Fruit fly (Drosophila melanogaster) whole organism, embryonic: ENCODE data around the gene CG9044.

ENCODE experiments used
- Abd-B ChIP-seq: fragments of 200-800 bp; sonication (Bioruptor generic); optimal IDR thresholded peaks from 2 replicates; lab custom pipeline; 2018; ENCODE audit warnings: missing biosample characterization, mild to moderate bottlenecking, missing genetic modification characterization, moderate library complexity
- B-H1 ChIP-seq: fragments of 200-800 bp; sonication (Bioruptor generic); IDR thresholded peaks from 3 replicates; pipeline ENCODE4 v1.3.6; 2022; ENCODE audit warnings: missing biosample characterization, missing genetic modification characterization
- B-H2 ChIP-seq: fragments of 200-800 bp; sonication (Bioruptor generic); optimal IDR thresholded peaks from 2 replicates; lab custom pipeline; 2018; ENCODE audit warnings: missing biosample characterization, mild to moderate bottlenecking, missing genetic modification characterization
- CG11085 ChIP-seq: fragments of 200-800 bp; sonication (Bioruptor generic); IDR thresholded peaks from 2 replicates; pipeline ENCODE4 v1.3.6; 2022; ENCODE audit warnings: missing biosample characterization, missing genetic modification characterization
- CG11456 ChIP-seq: fragments of 200-800 bp; sonication (Bioruptor generic); IDR thresholded peaks from 3 replicates; pipeline ENCODE4 v1.3.6; 2022; ENCODE audit warnings: missing biosample characterization, missing genetic modification characterization
- CG12744 ChIP-seq: fragments of 200-800 bp; sonication (Bioruptor generic); optimal IDR thresholded peaks from 2 replicates; lab custom pipeline; 2016; ENCODE audit warnings: missing biosample characterization, missing genetic modification characterization
- CG16813 ChIP-seq: fragments of 200-800 bp; sonication (Bioruptor generic); IDR thresholded peaks from 3 replicates; pipeline ENCODE4 v1.3.6; 2022; ENCODE audit warnings: missing biosample characterization, missing genetic modification characterization; ENCODE audit not compliant: partially characterized antibody
- CG17612 ChIP-seq: fragments of 200-800 bp; sonication (Bioruptor generic); IDR thresholded peaks from 2 replicates; pipeline ENCODE4 v1.3.6; 2022; ENCODE audit warnings: missing biosample characterization, missing genetic modification characterization
- CG18764 ChIP-seq: fragments of 200-800 bp; sonication (Bioruptor generic); optimal IDR thresholded peaks from 3 replicates; lab custom pipeline; 2016; ENCODE audit warnings: missing biosample characterization, missing genetic modification characterization
- CG32767 ChIP-seq: fragments of 200-800 bp; sonication (Bioruptor generic); IDR thresholded peaks from 2 replicates; pipeline ENCODE4 v1.3.6; 2022; ENCODE audit warnings: missing biosample characterization, missing genetic modification characterization
- CG3847 ChIP-seq: fragments of 200-800 bp; sonication (Bioruptor generic); IDR thresholded peaks from 2 replicates; pipeline ENCODE4 v1.3.6; 2022; ENCODE audit warnings: missing biosample characterization, missing genetic modification characterization
- CG4854 ChIP-seq: fragments of 200-800 bp; sonication (Bioruptor generic); optimal IDR thresholded peaks from 2 replicates; lab custom pipeline; 2016; ENCODE audit warnings: missing biosample characterization, missing genetic modification characterization, inconsistent platforms
- CG6272 ChIP-seq: fragments of 200-800 bp; sonication (Bioruptor generic); IDR thresholded peaks from 2 replicates; pipeline ENCODE4 v1.3.6; 2022; ENCODE audit warnings: missing biosample characterization, missing genetic modification characterization
- CG7839 ChIP-seq: fragments of 200-800 bp; sonication (Bioruptor generic); optimal IDR thresholded peaks from 3 replicates; lab custom pipeline; 2018; ENCODE audit warnings: missing biosample characterization, mild to moderate bottlenecking, missing genetic modification characterization, moderate library complexity
- CG7928 ChIP-seq: fragments of 200-800 bp; sonication (Bioruptor generic); optimal IDR thresholded peaks from 2 replicates; lab custom pipeline; 2017; ENCODE audit warnings: missing biosample characterization, mild to moderate bottlenecking, missing genetic modification characterization
- CG8281 ChIP-seq: fragments of 200-800 bp; sonication (Bioruptor generic); optimal IDR thresholded peaks from 2 replicates; lab custom pipeline; 2018; ENCODE audit warnings: missing biosample characterization, mild to moderate bottlenecking, missing genetic modification characterization, moderate library complexity
- CG8290 ChIP-seq, 3 experiments: fragments of 200-800 bp; sonication (Bioruptor generic); optimal IDR thresholded peaks; 2 replicates each; lab custom pipeline; 2016 to 2019; ENCODE audit warnings: missing biosample characterization in 3 of 3, missing genetic modification characterization in 3 of 3, mild to moderate bottlenecking in 2 of 3, moderate library complexity in 1 of 3
- CG9609 ChIP-seq: fragments of 200-800 bp; sonication (Bioruptor generic); optimal IDR thresholded peaks from 3 replicates; lab custom pipeline; 2016; ENCODE audit warnings: missing biosample characterization, missing genetic modification characterization
- CG9727 ChIP-seq: fragments of 200-800 bp; sonication (Bioruptor generic); optimal IDR thresholded peaks from 3 replicates; lab custom pipeline; 2017; ENCODE audit warnings: missing biosample characterization, mild to moderate bottlenecking, missing genetic modification characterization
- Camta ChIP-seq: fragments of 200-800 bp; sonication (Bioruptor generic); optimal IDR thresholded peaks from 2 replicates; lab custom pipeline; 2016; ENCODE audit warnings: missing biosample characterization, missing genetic modification characterization
- Doc3 ChIP-seq: fragments of 200-800 bp; sonication (Bioruptor generic); IDR thresholded peaks from 3 replicates; pipeline ENCODE4 v1.3.6; 2022; ENCODE audit warnings: missing biosample characterization, missing genetic modification characterization; ENCODE audit not compliant: partially characterized antibody
- Dp ChIP-seq: fragments of 200-800 bp; sonication (Bioruptor generic); optimal IDR thresholded peaks from 2 replicates; lab custom pipeline; 2018; ENCODE audit warnings: missing biosample characterization, mild to moderate bottlenecking, missing genetic modification characterization, moderate library complexity
- Ets97D ChIP-seq: fragments of 200-800 bp; sonication (Bioruptor generic); optimal IDR thresholded peaks from 3 replicates; lab custom pipeline; 2016; ENCODE audit warnings: missing biosample characterization, missing genetic modification characterization
- Hr78 ChIP-seq, 2 experiments: fragments of 200-800 bp in 1 of 2; fragments of >200 bp in 1 of 2; sonication (Bioruptor generic) in 1 of 2; optimal IDR thresholded peaks; 2 replicates each; lab custom pipeline; 2017 to 2019; ENCODE audit warnings: missing biosample characterization in 2 of 2, missing genetic modification characterization in 2 of 2, mild to moderate bottlenecking in 1 of 2, moderate library complexity in 1 of 2
- Mes4 ChIP-seq: fragments of 200-800 bp; sonication (Bioruptor generic); optimal IDR thresholded peaks from 2 replicates; lab custom pipeline; 2016; ENCODE audit warnings: missing biosample characterization, missing genetic modification characterization
- NC2β ChIP-seq: fragments of 200-800 bp; sonication (Bioruptor generic); optimal IDR thresholded peaks from 2 replicates; lab custom pipeline; 2016; ENCODE audit warnings: missing biosample characterization, missing genetic modification characterization
- Nf-YC ChIP-seq: fragments of 200-800 bp; optimal IDR thresholded peaks from 3 replicates; lab custom pipeline; 2019; ENCODE audit warnings: missing biosample characterization, mild to moderate bottlenecking, missing genetic modification characterization, moderate library complexity
- Trl ChIP-seq, 3 experiments: fragments of >200 bp in 2 of 3; fragments of 200-800 bp in 1 of 3; sonication (Bioruptor generic) in 1 of 3; optimal IDR thresholded peaks; 2 replicates in 1 of 3; 3 replicates in 2 of 3; lab custom pipeline; 2016 to 2017; ENCODE audit warnings: missing biosample characterization in 1 of 3, missing genetic modification characterization in 1 of 3
- Vsx1 ChIP-seq: fragments of 200-800 bp; sonication (Bioruptor generic); optimal IDR thresholded peaks from 2 replicates; lab custom pipeline; 2017; ENCODE audit warnings: missing biosample characterization, mild to moderate bottlenecking, missing genetic modification characterization, missing genetic modification reagents
- al ChIP-seq: fragments of 200-800 bp; sonication (Bioruptor generic); IDR thresholded peaks from 2 replicates; pipeline ENCODE4 v1.3.6; 2022; ENCODE audit warnings: missing biosample characterization, missing genetic modification characterization
- amos ChIP-seq: fragments of 200-800 bp; sonication (Bioruptor generic); IDR thresholded peaks from 2 replicates; pipeline ENCODE4 v1.3.6; 2022; ENCODE audit warnings: missing biosample characterization, missing genetic modification characterization; ENCODE audit not compliant: partially characterized antibody
- ara ChIP-seq: fragments of 200-800 bp; sonication (Bioruptor generic); IDR thresholded peaks from 2 replicates; pipeline ENCODE4 v1.3.6; 2022; ENCODE audit warnings: missing biosample characterization, missing genetic modification characterization
- ase ChIP-seq: fragments of 200-800 bp; sonication (Bioruptor generic); IDR thresholded peaks from 3 replicates; pipeline ENCODE4 v1.3.6; 2022; ENCODE audit warnings: missing biosample characterization, missing genetic modification characterization
- corto ChIP-seq: fragments of 200-800 bp; sonication (Bioruptor generic); optimal IDR thresholded peaks from 2 replicates; lab custom pipeline; 2016; ENCODE audit warnings: missing biosample characterization, mild to moderate bottlenecking, missing genetic modification characterization, moderate library complexity
- dm ChIP-seq: fragments of 200-800 bp; sonication (Bioruptor generic); optimal IDR thresholded peaks from 3 replicates; lab custom pipeline; 2016; ENCODE audit warnings: missing biosample characterization, missing genetic modification characterization
- exex ChIP-seq: fragments of 200-800 bp; sonication (Bioruptor generic); optimal IDR thresholded peaks from 4 replicates; lab custom pipeline; 2018; ENCODE audit warnings: missing biosample characterization, mild to moderate bottlenecking, missing genetic modification characterization, moderate library complexity
- grn ChIP-seq: fragments of 200-800 bp; sonication (Bioruptor generic); optimal IDR thresholded peaks from 3 replicates; lab custom pipeline; 2017; ENCODE audit warnings: missing biosample characterization, missing genetic modification characterization
- ham ChIP-seq: fragments of 200-800 bp; sonication (Bioruptor generic); IDR thresholded peaks from 2 replicates; pipeline ENCODE4 v1.3.6; 2022; ENCODE audit warnings: missing biosample characterization, missing genetic modification characterization
- onecut ChIP-seq: fragments of 200-800 bp; sonication (Bioruptor generic); IDR thresholded peaks from 2 replicates; pipeline ENCODE4 v1.3.6; 2022; ENCODE audit warnings: missing biosample characterization, missing genetic modification characterization
- pho ChIP-seq: fragments of 200-800 bp; sonication (Bioruptor generic); optimal IDR thresholded peaks from 2 replicates; lab custom pipeline; 2016; ENCODE audit warnings: missing biosample characterization, missing genetic modification characterization
- row ChIP-seq: fragments of 200-800 bp; sonication (Bioruptor generic); IDR thresholded peaks from 3 replicates; pipeline ENCODE4 v1.3.6; 2022; ENCODE audit warnings: missing biosample characterization, missing genetic modification characterization
- sna ChIP-seq: fragments of 200-800 bp; sonication (Bioruptor generic); IDR thresholded peaks from 2 replicates; pipeline ENCODE4 v1.3.6; 2022; ENCODE audit warnings: missing biosample characterization, missing genetic modification characterization; ENCODE audit not compliant: partially characterized antibody
- tgo ChIP-seq: fragments of 200-800 bp; sonication (Bioruptor generic); IDR thresholded peaks from 3 replicates; pipeline ENCODE4 v1.3.6; 2022; ENCODE audit warnings: missing biosample characterization, missing genetic modification characterization
- trem ChIP-seq: fragments of 200-800 bp; optimal IDR thresholded peaks from 3 replicates; lab custom pipeline; 2019; ENCODE audit warnings: missing biosample characterization, mild to moderate bottlenecking, missing genetic modification characterization, moderate library complexity
- unc-4 ChIP-seq: fragments of 200-800 bp; sonication (Bioruptor generic); IDR thresholded peaks from 2 replicates; pipeline ENCODE4 v1.3.6; 2022; ENCODE audit warnings: missing biosample characterization, missing genetic modification characterization; ENCODE audit not compliant: partially characterized antibody
- usp ChIP-seq: fragments of >200 bp; optimal IDR thresholded peaks from 2 replicates; lab custom pipeline; 2017; ENCODE audit warnings: missing biosample characterization, missing genetic modification characterization
- vfl ChIP-seq: fragments of 200-800 bp; sonication (Bioruptor generic); optimal IDR thresholded peaks from 2 replicates; lab custom pipeline; 2016; ENCODE audit warnings: missing biosample characterization, missing genetic modification characterization

CG9044 gene

DNA sequence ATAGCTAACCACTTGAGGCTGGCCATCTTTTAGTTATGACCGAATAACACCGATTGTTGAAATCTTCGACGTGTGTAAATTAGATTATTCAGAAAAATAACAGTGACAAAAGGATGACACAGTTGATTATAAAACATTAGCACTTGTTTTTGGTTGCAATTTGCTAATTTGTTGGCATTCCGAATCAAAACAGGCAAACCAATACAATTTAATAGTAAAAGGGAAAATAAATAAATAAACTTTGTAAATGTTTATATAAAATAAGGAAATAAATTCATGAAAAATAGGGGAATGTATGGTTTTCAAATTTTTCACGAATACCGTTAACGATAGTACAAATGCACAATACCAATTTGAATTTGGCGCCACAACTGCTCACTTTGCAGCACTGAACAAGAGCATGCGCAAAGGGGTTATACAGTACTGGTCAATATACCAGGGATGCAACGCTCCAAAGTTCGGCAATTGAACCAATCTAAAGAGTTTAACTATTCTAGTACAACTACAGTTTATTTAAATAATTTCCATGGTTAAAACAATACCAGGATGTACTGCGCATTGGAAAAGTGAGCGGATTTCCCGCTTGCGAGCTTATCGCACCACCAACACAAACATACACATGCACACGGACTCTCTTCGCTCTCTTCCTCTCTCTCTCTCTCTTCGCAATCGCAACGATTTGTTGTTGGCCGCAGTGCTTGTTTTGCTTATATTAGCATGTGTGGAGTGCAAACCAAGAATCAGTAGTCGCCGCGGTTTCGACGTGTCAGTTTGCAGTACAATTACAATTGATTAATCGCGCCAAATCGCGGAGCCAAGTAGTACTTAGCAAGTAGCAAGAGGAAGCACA, 5.8 kb upstream of the CG9044 start, which contains the start of the genes Sfp26Ad and Gpdh1 (continued):
- peak; percentile 85 for TF ChIP-seq B-H2 (GFP tag; lab: Kevin White, UChicago)
- TF ChIP-seq B-H1 (GFP tag; lab: Robert Waterston, UW) = no peak
- TF ChIP-seq CG18764 (GFP tag; lab: Kevin White, UChicago) = peak; percentile 67
- TF ChIP-seq ham (GFP tag; lab: Robert Waterston, UW) = peak; percentile 10; the same call in 1 of the 2 replicates
- TF ChIP-seq CG9609 = peak; percentile 64
- peak; percentile 85 for TF ChIP-seq Ets97D (GFP tag; lab: Kevin White, UChicago)
- peak; percentile 80 for TF ChIP-seq NC2β (GFP tag; lab: Kevin White, UChicago)
- peak; percentile 61 for TF ChIP-seq trem (tag; lab: Kevin White, UChicago)
- peak; percentile 65 for TF ChIP-seq Mes4 (GFP tag; lab: Kevin White, UChicago)
- peak; percentile 38 for TF ChIP-seq CG12744 (GFP tag; lab: Kevin White, UChicago)
- TF ChIP-seq unc-4 (GFP tag; lab: Robert Waterston, UW) = peak; percentile 55
- peak; percentile 87 for TF ChIP-seq CG11456 (GFP tag; lab: Robert Waterston, UW)
- no peak for TF ChIP-seq ara (GFP tag; lab: Robert Waterston, UW)
- peak; percentile 36 for TF ChIP-seq amos (GFP tag; lab: Robert Waterston, UW)
- TF ChIP-seq CG32767 (GFP tag; lab: Robert Waterston, UW) = peak; percentile 61; the same call in 1 of the 2 replicates
- TF ChIP-seq al = peak; percentile 48; the same call in 1 of the 2 replicates
- peak; percentile 43 for TF ChIP-seq grn (GFP tag; lab: Kevin White, UChicago)
- TF ChIP-seq Camta = peak; percentile 73
- TF ChIP-seq CG11085 (GFP tag; lab: Robert Waterston, UW) = peak; percentile 56; the same call in 1 of the 2 replicates
- peak; percentile 75 for TF ChIP-seq corto (GFP tag; lab: Kevin White, UChicago)
- TF ChIP-seq Doc3 (GFP tag; lab: Robert Waterston, UW) = no peak; the same call in 2 of the 3 replicates
- TF ChIP-seq CG8281 = no peak
- TF ChIP-seq row (GFP tag; lab: Robert Waterston, UW) = peak; percentile 77
- TF ChIP-seq CG6272 (GFP tag; lab: Robert Waterston, UW) = no peak; the same call in 1 of the 2 replicates
- peak; percentile 66 for TF ChIP-seq exex (tag; lab: Kevin White, UChicago)
- peak; percentile 99 for TF ChIP-seq CG7928
- peak; percentile 82 for TF ChIP-seq pho
- no peak for TF ChIP-seq CG17612 (GFP tag; lab: Robert Waterston, UW)
- peak; percentile 93 for TF ChIP-seq CG3847 (GFP tag; lab: Robert Waterston, UW)
- TF ChIP-seq Nf-YC (tag; lab: Kevin White, UChicago) = peak; percentile 71
- TF ChIP-seq Dp (GFP tag; lab: Kevin White, UChicago) = peak; percentile 99
- peak; percentile 44; the same call in 2 of the 3 replicates for TF ChIP-seq tgo (GFP tag; lab: Robert Waterston, UW)
- TF ChIP-seq CG16813 (GFP tag; lab: Robert Waterston, UW) = 0 out of 3 replicates have a peak, but pooled peaks have one; percentile 36
- TF ChIP-seq Vsx1 (GFP tag; lab: Kevin White, UChicago) = peak; percentile 23
- no peak for TF ChIP-seq Hr78 (GFP tag; optimal IDR thresholded peaks at IDR 0.05; lab: Kevin White, UChicago)
- TF ChIP-seq vfl (GFP tag; lab: Kevin White, UChicago) = peak; percentile 81
- TF ChIP-seq sna (GFP tag; lab: Robert Waterston, UW) = peak; percentile 47
- TF ChIP-seq Abd-B (GFP tag; lab: Kevin White, UChicago) = peak; percentile 33
- TF ChIP-seq CG8290 (GFP tag; optimal IDR thresholded peaks at IDR 0.05; lab: Kevin White, UChicago) = peak; percentile 68
- TF ChIP-seq CG8290 (tag; optimal IDR thresholded peaks at IDR 0.05; lab: Kevin White, UChicago) = peak in 1 of 2 experiments; percentile 92
- TF ChIP-seq onecut (GFP tag; lab: Robert Waterston, UW) = peak; percentile 45
- peak; percentile 50 for TF ChIP-seq CG9727 (GFP tag; lab: Kevin White, UChicago)
- no peak for TF ChIP-seq usp (GFP tag; lab: Kevin White, UChicago)
- peak; percentile 64 for TF ChIP-seq CG4854 (GFP tag; lab: Kevin White, UChicago)
- TF ChIP-seq dm (GFP tag; lab: Kevin White, UChicago) = no peak
- TF ChIP-seq ase (GFP tag; lab: Robert Waterston, UW) = peak; percentile 43; the same call in 1 of the 3 replicates
- TF ChIP-seq Trl (optimal IDR thresholded peaks at IDR 0.05; lab: Kevin White, UChicago) = peak; percentile 98 to 99
- TF ChIP-seq Trl (GFP tag; optimal IDR thresholded peaks at IDR 0.05; lab: Kevin White, UChicago) = peak; percentile 92
- TF ChIP-seq CG7839 (tag; lab: Kevin White, UChicago) = peak; percentile 66
